Worm (Caenorhabditis elegans) whole organism, L3 larva: ENCODE measurements around the gene ugt-56.

Experiments used
- ama-1 ChIP-seq: fragments of 150-350 bp; optimal IDR thresholded peaks from 2 replicates; lab custom pipeline; 2018
- elt-1 ChIP-seq: fragments of 150-350 bp; optimal IDR thresholded peaks from 2 replicates; lab custom pipeline; 2014; ENCODE audit warnings: missing biosample characterization, missing genetic modification characterization
- fkh-10 ChIP-seq: sonication (generic microtip); optimal IDR thresholded peaks from 2 replicates; lab custom pipeline; 2017; ENCODE audit warnings: missing biosample characterization, missing genetic modification reagents, missing genetic modification characterization
- nhr-12 ChIP-seq: fragments of 150-350 bp; optimal IDR thresholded peaks from 2 replicates; lab custom pipeline; 2014; ENCODE audit warnings: missing biosample characterization, missing genetic modification characterization
- nhr-43 ChIP-seq: sonication (generic microtip); optimal IDR thresholded peaks from 2 replicates; lab custom pipeline; 2016; ENCODE audit warnings: mild to moderate bottlenecking, missing genetic modification characterization, missing compliant biosample characterization; ENCODE audit not compliant: poor library complexity, severe bottlenecking
- snpc-4 ChIP-seq: fragments of 150-350 bp; optimal IDR thresholded peaks from 2 replicates; lab custom pipeline; 2014; ENCODE audit warnings: missing biosample characterization, missing genetic modification characterization
- unc-39 ChIP-seq: sonication (generic microtip); optimal IDR thresholded peaks from 4 replicates; lab custom pipeline; 2017; ENCODE audit warnings: missing biosample characterization, missing genetic modification characterization
- unc-62 ChIP-seq: fragments of 150-350 bp; sonication (generic microtip); optimal IDR thresholded peaks from 4 replicates; lab custom pipeline; 2014; ENCODE audit warnings: missing biosample characterization, missing genetic modification reagents, missing genetic modification characterization
- zag-1 ChIP-seq: fragments of 150-350 bp; optimal IDR thresholded peaks from 2 replicates; lab custom pipeline; 2014; ENCODE audit warnings: missing biosample characterization, missing genetic modification characterization
- ztf-4 ChIP-seq: fragments of 150-350 bp; optimal IDR thresholded peaks from 2 replicates; lab custom pipeline; 2014; ENCODE audit warnings: missing biosample characterization, missing genetic modification characterization

DNA sequence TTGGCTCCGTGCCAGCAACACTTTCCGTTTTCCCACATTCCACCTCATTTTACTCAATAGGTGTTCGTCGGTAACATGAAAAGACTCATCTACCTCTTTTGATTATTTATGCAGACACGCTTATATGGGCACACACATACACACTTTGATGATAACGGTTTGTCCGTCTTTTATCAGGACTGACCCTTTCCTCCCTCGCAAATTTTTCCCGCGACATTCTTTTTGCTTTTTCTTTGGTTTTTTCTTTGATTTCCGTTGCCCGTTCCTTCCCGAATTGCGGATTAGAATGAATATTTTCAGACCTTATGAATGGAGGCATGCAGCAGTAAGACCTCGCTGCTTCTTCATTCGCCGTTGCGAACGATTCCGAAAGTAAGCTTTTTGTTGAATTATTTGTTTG is 45.8 kb upstream of the ugt-56 start, which contains the start of gene vab-8:
- TF ChIP-seq nhr-43 (tag; lab: Kevin White, UChicago) = no peak
- no peak for TF ChIP-seq snpc-4 (tag; lab: Kevin White, UChicago)
- no peak for TF ChIP-seq zag-1 (tag; lab: Kevin White, UChicago)
- TF ChIP-seq elt-1 (tag; lab: Kevin White, UChicago) = no peak
- no peak for TF ChIP-seq unc-39 (tag; lab: Kevin White, UChicago)
- no peak for TF ChIP-seq ama-1 (lab: Kevin White, UChicago)
- no peak for TF ChIP-seq ztf-4 (tag; lab: Kevin White, UChicago)
- no peak for TF ChIP-seq unc-62 (GFP tag; lab: Kevin White, UChicago)
- no peak for TF ChIP-seq fkh-10
- TF ChIP-seq nhr-12 (tag; lab: Kevin White, UChicago) = no peak
